Worm (Caenorhabditis elegans) whole organism, mixed stage, embryonic: ENCODE measurements around the gene Y57G11C.51.

Source experiments
- lin-13 ChIP-seq: fragments of 150-350 bp; optimal IDR thresholded peaks from 2 replicates; lab custom pipeline; 2014; ENCODE audit warnings: missing biosample characterization, missing genetic modification characterization
- lin-32 ChIP-seq: fragments of 200-800 bp; sonication (Bioruptor generic); optimal IDR thresholded peaks from 2 replicates; lab custom pipeline; 2018; ENCODE audit warnings: mild to moderate bottlenecking, missing genetic modification characterization, missing compliant biosample characterization
- lsy-2 ChIP-seq: fragments of 150-350 bp; optimal IDR thresholded peaks from 2 replicates; lab custom pipeline; 2014; ENCODE audit warnings: missing biosample characterization, missing genetic modification characterization
- mab-5 ChIP-seq: fragments of 150-350 bp; optimal IDR thresholded peaks from 2 replicates; lab custom pipeline; 2014; ENCODE audit warnings: missing biosample characterization, missing genetic modification characterization
- mep-1 ChIP-seq: fragments of 150-350 bp; optimal IDR thresholded peaks from 2 replicates; lab custom pipeline; 2017; ENCODE audit warnings: missing biosample characterization, missing genetic modification reagents, missing genetic modification characterization, inconsistent platforms
- nhr-12 ChIP-seq: fragments of 150-350 bp; optimal IDR thresholded peaks from 2 replicates; lab custom pipeline; 2014; ENCODE audit warnings: missing biosample characterization, missing genetic modification characterization
- nhr-28 ChIP-seq: fragments of 150-350 bp; optimal IDR thresholded peaks from 2 replicates; lab custom pipeline; 2014; ENCODE audit warnings: missing biosample characterization, missing genetic modification characterization
- sem-2 ChIP-seq: fragments of 200-800 bp; sonication (Bioruptor generic); optimal IDR thresholded peaks from 2 replicates; lab custom pipeline; 2018; ENCODE audit warnings: mild to moderate bottlenecking, missing genetic modification characterization, missing compliant biosample characterization
- snpc-4 ChIP-seq: fragments of 150-350 bp; optimal IDR thresholded peaks from 2 replicates; lab custom pipeline; 2014; ENCODE audit warnings: missing biosample characterization, missing genetic modification characterization
- unc-62 ChIP-seq: fragments of 150-350 bp; optimal IDR thresholded peaks from 2 replicates; lab custom pipeline; 2014; ENCODE audit warnings: missing biosample characterization, missing genetic modification reagents, missing genetic modification characterization
- ztf-11 ChIP-seq: fragments of 150-350 bp; optimal IDR thresholded peaks from 2 replicates; lab custom pipeline; 2014; ENCODE audit warnings: missing biosample characterization, missing genetic modification characterization

ce11 chrIV:14764719-14765173 lies 9.6 kb downstream of the Y57G11C.51 start:
- TF ChIP-seq lin-13 (tag; lab: Kevin White, UChicago) (no peak), nhr-12 (tag; lab: Kevin White, UChicago) (no peak), lsy-2 (tag; lab: Kevin White, UChicago) (no peak), nhr-28 (no peak), snpc-4 (tag; lab: Kevin White, UChicago) (no peak), mab-5 (tag; lab: Kevin White, UChicago) (no peak), unc-62 (GFP tag; lab: Kevin White, UChicago) (no peak), ztf-11 (tag; lab: Kevin White, UChicago) (no peak), mep-1 (tag; lab: Kevin White, UChicago) (no peak), lin-32 (GFP tag; lab: Kevin White, UChicago) (no peak), sem-2 (no peak)
